Fruit fly (Drosophila melanogaster) whole organism, embryonic: ENCODE data around the gene CG9626.
A peak's percentile ranks its signal among the peaks of the same experiment; 100 is the strongest.

ENCODE experiments used
- CG10209 ChIP-seq: fragments of 200-800 bp; sonication (Bioruptor generic); optimal IDR thresholded peaks from 3 replicates; lab custom pipeline; 2017; ENCODE audit warnings: missing biosample characterization, mild to moderate bottlenecking, missing genetic modification characterization, missing genetic modification reagents
- CG10654 ChIP-seq: fragments of 200-800 bp; sonication (Bioruptor generic); optimal IDR thresholded peaks from 2 replicates; lab custom pipeline; 2016; ENCODE audit warnings: missing biosample characterization, missing genetic modification characterization
- CG11504 ChIP-seq: fragments of 200-800 bp; sonication (Bioruptor generic); optimal IDR thresholded peaks from 3 replicates; lab custom pipeline; 2019; ENCODE audit warnings: missing biosample characterization, mild to moderate bottlenecking, missing genetic modification characterization, moderate library complexity
- CG13775 ChIP-seq: fragments of 200-800 bp; sonication (Bioruptor generic); optimal IDR thresholded peaks from 3 replicates; lab custom pipeline; 2017; ENCODE audit warnings: missing biosample characterization, mild to moderate bottlenecking, missing genetic modification characterization
- CG15479 ChIP-seq: fragments of 200-800 bp; sonication (Bioruptor generic); optimal IDR thresholded peaks from 3 replicates; lab custom pipeline; 2019; ENCODE audit warnings: missing biosample characterization, mild to moderate bottlenecking, missing genetic modification characterization, moderate library complexity
- CG30403 ChIP-seq: fragments of 200-800 bp; sonication (Bioruptor generic); optimal IDR thresholded peaks from 3 replicates; lab custom pipeline; 2016; ENCODE audit warnings: missing biosample characterization, missing genetic modification characterization
- CG31224 ChIP-seq: fragments of 200-800 bp; sonication (Bioruptor generic); IDR thresholded peaks from 2 replicates; pipeline ENCODE4 v1.3.6; 2022; ENCODE audit warnings: missing biosample characterization, missing genetic modification characterization
- CG32532 ChIP-seq: fragments of 200-800 bp; sonication (Bioruptor generic); IDR thresholded peaks from 2 replicates; pipeline ENCODE4 v1.3.6; 2022; ENCODE audit warnings: missing biosample characterization, missing genetic modification characterization
- CG32767 ChIP-seq: fragments of 200-800 bp; sonication (Bioruptor generic); IDR thresholded peaks from 2 replicates; pipeline ENCODE4 v1.3.6; 2022; ENCODE audit warnings: missing biosample characterization, missing genetic modification characterization
- CG6791 ChIP-seq: fragments of 200-800 bp; sonication (Bioruptor generic); IDR thresholded peaks from 3 replicates; pipeline ENCODE4 v1.3.6; 2022; ENCODE audit warnings: missing biosample characterization, missing genetic modification characterization; ENCODE audit not compliant: partially characterized antibody
- CG7357 ChIP-seq: fragments of 200-800 bp; sonication (Bioruptor generic); IDR thresholded peaks from 3 replicates; pipeline ENCODE4 v1.3.6; 2022; ENCODE audit warnings: missing biosample characterization, missing genetic modification characterization
- CG7372 ChIP-seq: fragments of 200-800 bp; sonication (Bioruptor generic); IDR thresholded peaks from 2 replicates; pipeline ENCODE4 v1.3.6; 2022; ENCODE audit warnings: missing biosample characterization, missing genetic modification characterization
- CG7556 ChIP-seq: fragments of 200-800 bp; sonication (Bioruptor generic); optimal IDR thresholded peaks from 2 replicates; lab custom pipeline; 2017; ENCODE audit warnings: missing biosample characterization, mild to moderate bottlenecking, missing genetic modification characterization
- CG7928 ChIP-seq: fragments of 200-800 bp; sonication (Bioruptor generic); optimal IDR thresholded peaks from 2 replicates; lab custom pipeline; 2017; ENCODE audit warnings: missing biosample characterization, mild to moderate bottlenecking, missing genetic modification characterization
- D19A ChIP-seq: fragments of 200-800 bp; optimal IDR thresholded peaks from 3 replicates; lab custom pipeline; 2019; ENCODE audit warnings: missing biosample characterization, mild to moderate bottlenecking, missing genetic modification characterization, moderate library complexity
- Elba2 ChIP-seq: fragments of 200-800 bp; sonication (Bioruptor generic); optimal IDR thresholded peaks from 3 replicates; lab custom pipeline; 2016; ENCODE audit warnings: missing biosample characterization, missing genetic modification characterization
- Gsc ChIP-seq: fragments of 200-800 bp; sonication (Bioruptor generic); IDR thresholded peaks from 2 replicates; pipeline ENCODE4 v1.3.6; 2022; ENCODE audit warnings: missing biosample characterization, missing genetic modification characterization
- HLH3B ChIP-seq: fragments of 200-800 bp; sonication (Bioruptor generic); IDR thresholded peaks from 2 replicates; pipeline ENCODE4 v1.3.6; 2022; ENCODE audit warnings: missing biosample characterization, missing genetic modification characterization
- Hmx ChIP-seq: fragments of 200-800 bp; sonication (Bioruptor generic); optimal IDR thresholded peaks from 2 replicates; lab custom pipeline; 2016; ENCODE audit warnings: missing biosample characterization, missing genetic modification characterization
- Nf-YB ChIP-seq: fragments of 200-800 bp; sonication (Bioruptor generic); optimal IDR thresholded peaks from 3 replicates; lab custom pipeline; 2019; ENCODE audit warnings: missing biosample characterization, mild to moderate bottlenecking, missing genetic modification characterization, moderate library complexity
- Optix ChIP-seq: fragments of 200-800 bp; sonication (Bioruptor generic); IDR thresholded peaks from 3 replicates; pipeline ENCODE4 v1.3.6; 2022; ENCODE audit warnings: missing biosample characterization, missing genetic modification characterization
- Pdp1 ChIP-seq, 2 experiments: fragments of 200-800 bp; sonication (Bioruptor generic); optimal IDR thresholded peaks; 3 replicates each; lab custom pipeline; 2016; ENCODE audit warnings: missing biosample characterization in 2 of 2, missing genetic modification characterization in 2 of 2, mild to moderate bottlenecking in 1 of 2, moderate library complexity in 1 of 2
- Poxn ChIP-seq: fragments of 200-800 bp; sonication (Bioruptor generic); IDR thresholded peaks from 2 replicates; pipeline ENCODE4 v1.3.6; 2022; ENCODE audit warnings: missing biosample characterization, missing genetic modification characterization
- Ptx1 ChIP-seq: fragments of 200-800 bp; sonication (Bioruptor generic); IDR thresholded peaks from 2 replicates; pipeline ENCODE4 v1.3.6; 2022; ENCODE audit warnings: missing biosample characterization, missing genetic modification characterization
- Trl ChIP-seq, 3 experiments: fragments of >200 bp in 2 of 3; fragments of 200-800 bp in 1 of 3; sonication (Bioruptor generic) in 1 of 3; optimal IDR thresholded peaks; 2 replicates in 1 of 3; 3 replicates in 2 of 3; lab custom pipeline; 2016 to 2017; ENCODE audit warnings: missing biosample characterization in 1 of 3, missing genetic modification characterization in 1 of 3
- Xbp1 ChIP-seq: fragments of 200-800 bp; sonication (Bioruptor generic); optimal IDR thresholded peaks from 3 replicates; lab custom pipeline; 2016; ENCODE audit warnings: missing biosample characterization, mild to moderate bottlenecking, missing genetic modification characterization
- bab2 ChIP-seq: fragments of 200-800 bp; sonication (Bioruptor generic); optimal IDR thresholded peaks from 2 replicates; lab custom pipeline; 2016; ENCODE audit warnings: missing biosample characterization, missing genetic modification characterization
- ems ChIP-seq: fragments of 200-800 bp; sonication (Bioruptor generic); optimal IDR thresholded peaks from 3 replicates; lab custom pipeline; 2016; ENCODE audit warnings: missing biosample characterization, missing genetic modification characterization
- en ChIP-seq: fragments of 200-800 bp; sonication (Bioruptor generic); optimal IDR thresholded peaks from 2 replicates; lab custom pipeline; 2016; ENCODE audit warnings: missing biosample characterization, missing genetic modification characterization
- insv ChIP-seq, 2 experiments: fragments of 200-800 bp; sonication (Bioruptor generic); optimal IDR thresholded peaks; 3 replicates each; lab custom pipeline; 2016 to 2018; ENCODE audit warnings: missing biosample characterization in 2 of 2, missing genetic modification characterization in 2 of 2
- prd ChIP-seq, 3 experiments: fragments of >200 bp in 2 of 3; fragments of 200-800 bp in 1 of 3; sonication (Bioruptor generic) in 1 of 3; optimal IDR thresholded peaks in 2 of 3; IDR thresholded peaks in 1 of 3; 2 replicates in 2 of 3; 3 replicates in 1 of 3; pipeline versions ENCODE4 v1.3.6 to Lab custom; 2017 to 2022; ENCODE audit warnings: missing biosample characterization in 1 of 3, missing genetic modification characterization in 1 of 3
- sc ChIP-seq, 3 experiments: fragments of >200 bp in 2 of 3; fragments of 200-800 bp in 1 of 3; sonication (Bioruptor generic) in 1 of 3; optimal IDR thresholded peaks; 2 replicates in 2 of 3; 3 replicates in 1 of 3; lab custom pipeline; 2017; ENCODE audit warnings: mild to moderate bottlenecking in 1 of 3, missing biosample characterization in 1 of 3, missing genetic modification characterization in 1 of 3, missing genetic modification reagents in 1 of 3
- sr ChIP-seq: fragments of 200-800 bp; sonication (Bioruptor generic); IDR thresholded peaks from 3 replicates; pipeline ENCODE4 v1.3.6; 2022; ENCODE audit warnings: missing biosample characterization, missing genetic modification characterization
- tll ChIP-seq, 2 experiments: fragments of 200-800 bp in 1 of 2; fragments of >200 bp in 1 of 2; sonication (Bioruptor generic) in 1 of 2; optimal IDR thresholded peaks; 2 replicates each; lab custom pipeline; 2017 to 2019; ENCODE audit warnings: missing biosample characterization in 2 of 2, missing genetic modification characterization in 2 of 2, mild to moderate bottlenecking in 1 of 2, moderate library complexity in 1 of 2
- zen ChIP-seq: fragments of 200-800 bp; sonication (Bioruptor generic); optimal IDR thresholded peaks from 3 replicates; lab custom pipeline; 2018; ENCODE audit warnings: missing biosample characterization, mild to moderate bottlenecking, missing genetic modification characterization, moderate library complexity
- zfh1 ChIP-seq: fragments of 200-800 bp; sonication (Bioruptor generic); IDR thresholded peaks from 3 replicates; pipeline ENCODE4 v1.3.6; 2022; ENCODE audit warnings: missing biosample characterization, missing genetic modification characterization

CG9626 gene

DNA sequence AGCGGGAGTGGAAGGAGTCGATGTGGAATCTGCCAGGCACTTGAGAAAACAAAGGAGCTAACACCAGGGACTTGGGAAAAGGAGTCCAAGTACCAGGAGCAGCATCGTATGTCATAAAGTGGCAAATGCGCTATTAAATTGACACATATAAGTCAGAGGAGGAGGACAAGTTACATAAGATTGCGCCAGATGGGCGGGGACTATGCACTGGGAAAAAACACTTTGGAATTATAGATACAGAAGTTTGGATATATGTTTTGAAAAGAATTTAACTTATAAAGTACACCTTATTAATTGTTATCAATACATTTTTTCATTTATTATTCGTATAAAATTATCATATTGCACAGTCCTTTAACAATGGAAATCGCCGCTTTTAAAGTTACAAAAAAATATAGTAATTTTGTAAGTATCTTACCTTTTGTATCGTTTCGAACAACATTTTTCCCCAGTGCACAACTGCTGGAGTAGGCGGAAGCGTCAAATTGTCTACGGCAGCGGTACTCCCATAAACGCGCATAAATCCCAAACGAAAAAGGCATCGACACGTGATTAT lies 35.3 kb upstream of the CG9626 start (continued):
- no peak for TF ChIP-seq CG10654 (GFP tag; lab: Kevin White, UChicago)
- no peak for TF ChIP-seq Gsc (GFP tag; lab: Robert Waterston, UW)
- no peak for TF ChIP-seq Optix (GFP tag; lab: Robert Waterston, UW)
- peak; percentile 17 for TF ChIP-seq D19A
- no peak for TF ChIP-seq Ptx1 (GFP tag; lab: Robert Waterston, UW)
- TF ChIP-seq CG13775 (GFP tag; lab: Kevin White, UChicago) = peak; percentile 13
- TF ChIP-seq zfh1 (GFP tag; lab: Robert Waterston, UW) = no peak

- TF ChIP-seq en (GFP tag; lab: Kevin White, UChicago) = no peak
- TF ChIP-seq CG6791 (GFP tag; lab: Robert Waterston, UW) = no peak
- TF ChIP-seq Elba2 = peak; percentile 93
- TF ChIP-seq CG32767 = no peak
- TF ChIP-seq prd (optimal IDR thresholded peaks at IDR 0.05; lab: Kevin White, UChicago) = no peak
- TF ChIP-seq prd (GFP tag; IDR thresholded peaks at IDR 0.05; lab: Robert Waterston, UW) = no peak
- TF ChIP-seq ems = no peak
- no peak for TF ChIP-seq Poxn (GFP tag; lab: Robert Waterston, UW)
- TF ChIP-seq CG31224 (GFP tag; lab: Robert Waterston, UW) = no peak
- TF ChIP-seq CG7372 = 0 out of 2 replicates have a peak, but pooled peaks have one; percentile 3
- TF ChIP-seq bab2 (GFP tag; lab: Kevin White, UChicago) = no peak
- TF ChIP-seq zen = peak; percentile 44
- no peak for TF ChIP-seq HLH3B (GFP tag; lab: Robert Waterston, UW)
- peak in 1 of 2 experiments; percentile 27 for TF ChIP-seq tll (GFP tag; optimal IDR thresholded peaks at IDR 0.05; lab: Kevin White, UChicago)
- no peak for TF ChIP-seq CG11504 (tag; lab: Kevin White, UChicago)
- TF ChIP-seq insv (GFP tag; optimal IDR thresholded peaks at IDR 0.05; lab: Kevin White, UChicago) = peak in 1 of 2 experiments; percentile 8
- peak; percentile 41 for TF ChIP-seq CG15479 (GFP tag; lab: Kevin White, UChicago)
- TF ChIP-seq Pdp1 (GFP tag; optimal IDR thresholded peaks at IDR 0.05; lab: Kevin White, UChicago) = no peak
- no peak for TF ChIP-seq sc (optimal IDR thresholded peaks at IDR 0.05; lab: Kevin White, UChicago)
- no peak for TF ChIP-seq sc (GFP tag; optimal IDR thresholded peaks at IDR 0.05; lab: Kevin White, UChicago)
- no peak for TF ChIP-seq Xbp1 (GFP tag; lab: Kevin White, UChicago)
- TF ChIP-seq CG10209 (GFP tag; lab: Kevin White, UChicago) = no peak
- TF ChIP-seq, all 482 proteins: peak for 6
Observed at dm6 chr3R:8334982-8335381, 34.2 kb upstream of the CG9626 start.

- TF ChIP-seq CG7556 (GFP tag; lab: Kevin White, UChicago) = peak; percentile 31
- TF ChIP-seq CG7928 = no peak
- 0 out of 3 replicates have a peak, but pooled peaks have one; percentile 4 for TF ChIP-seq CG7357
- no peak for TF ChIP-seq CG32532 (GFP tag; lab: Robert Waterston, UW)
- TF ChIP-seq CG6791 (GFP tag; lab: Robert Waterston, UW) = peak; percentile 19; the same call in 1 of the 3 replicates
- peak in 1 of 2 experiments; percentile 54 for TF ChIP-seq Trl (optimal IDR thresholded peaks at IDR 0.05; lab: Kevin White, UChicago)
- TF ChIP-seq Trl (GFP tag; optimal IDR thresholded peaks at IDR 0.05; lab: Kevin White, UChicago) = no peak
- peak; percentile 91 for TF ChIP-seq Nf-YB (GFP tag; lab: Kevin White, UChicago)
- peak; percentile 78; the same call in 2 of the 3 replicates for TF ChIP-seq sr (GFP tag; lab: Robert Waterston, UW)
- peak; percentile 19 for TF ChIP-seq CG30403
- no peak for TF ChIP-seq Hmx (GFP tag; lab: Kevin White, UChicago)
Observed at dm6 chr3R:8334471-8334783, 33.6 kb upstream of the CG9626 start.
